Worm (Caenorhabditis elegans) whole organism, early embryonic: ENCODE data around the gene T13H5.8.

Experiments
- B0310.2 ChIP-seq: sonication (generic microtip); optimal IDR thresholded peaks from 2 replicates; lab custom pipeline; 2016; ENCODE audit warnings: mild to moderate bottlenecking, missing genetic modification characterization, missing compliant biosample characterization
- F13C5.2 ChIP-seq: sonication (generic microtip); optimal IDR thresholded peaks from 2 replicates; lab custom pipeline; 2017; ENCODE audit warnings: mild to moderate bottlenecking, missing genetic modification characterization, inconsistent platforms, missing compliant biosample characterization
- aly-1 ChIP-seq: sonication (generic microtip); optimal IDR thresholded peaks from 2 replicates; lab custom pipeline; 2016; ENCODE audit warnings: missing genetic modification characterization, missing compliant biosample characterization
- ama-1 ChIP-seq: fragments of 150-350 bp; optimal IDR thresholded peaks from 2 replicates; lab custom pipeline; 2014
- ceh-13 ChIP-seq: fragments of 200-800 bp; sonication (Bioruptor generic); optimal IDR thresholded peaks from 2 replicates; lab custom pipeline; 2018; ENCODE audit warnings: mild to moderate bottlenecking, missing genetic modification characterization, missing compliant biosample characterization
- ceh-36 ChIP-seq: sonication (generic microtip); optimal IDR thresholded peaks from 2 replicates; lab custom pipeline; 2016; ENCODE audit warnings: missing genetic modification characterization, inconsistent platforms, missing compliant biosample characterization
- ets-7 ChIP-seq: sonication (generic microtip); optimal IDR thresholded peaks from 2 replicates; lab custom pipeline; 2016; ENCODE audit warnings: missing genotype, missing genetic modification characterization, missing compliant biosample characterization
- flt-1 ChIP-seq: fragments of 200-800 bp; sonication (Bioruptor generic); IDR thresholded peaks from 2 replicates; pipeline ENCODE4 v1.3.6; 2022; ENCODE audit warnings: missing genetic modification characterization, missing compliant biosample characterization
- hmbx-1 ChIP-seq: sonication (generic microtip); optimal IDR thresholded peaks from 2 replicates; lab custom pipeline; 2016; ENCODE audit warnings: mild to moderate bottlenecking, missing genetic modification characterization, missing compliant biosample characterization
- hmg-4 ChIP-seq: fragments of 200-800 bp; sonication (Bioruptor generic); optimal IDR thresholded peaks from 2 replicates; lab custom pipeline; 2018; ENCODE audit warnings: mild to moderate bottlenecking, missing genetic modification characterization, missing compliant biosample characterization
- hnd-1 ChIP-seq: sonication (generic microtip); optimal IDR thresholded peaks from 2 replicates; lab custom pipeline; 2016; ENCODE audit warnings: missing genetic modification characterization, missing compliant biosample characterization
- pes-1 ChIP-seq: fragments of 200-800 bp; sonication (Bioruptor generic); IDR thresholded peaks from 2 replicates; pipeline ENCODE4 v1.3.6; 2022; ENCODE audit warnings: missing genetic modification reagents, missing genetic modification characterization, missing compliant biosample characterization
- scrt-1 ChIP-seq: fragments of 200-800 bp; sonication (Bioruptor generic); IDR thresholded peaks from 2 replicates; pipeline ENCODE4 v1.3.6; 2022; ENCODE audit warnings: missing genetic modification characterization, missing compliant biosample characterization
- sea-1 ChIP-seq: fragments of 200-800 bp; sonication (Bioruptor generic); conservative IDR thresholded peaks from 2 replicates; pipeline ENCODE4 v1.3.6; 2022; ENCODE audit warnings: missing genetic modification characterization, missing compliant biosample characterization
- tbx-11 ChIP-seq: fragments of 200-800 bp; sonication (Bioruptor generic); IDR thresholded peaks from 2 replicates; pipeline ENCODE4 v1.3.6; 2022; ENCODE audit warnings: missing genetic modification characterization, missing compliant biosample characterization
- tbx-37 ChIP-seq: fragments of 200-800 bp; sonication (Bioruptor generic); conservative IDR thresholded peaks from 2 replicates; pipeline ENCODE4 v1.3.6; 2022; ENCODE audit warnings: missing genetic modification reagents, missing genetic modification characterization, missing compliant biosample characterization
- tra-4 ChIP-seq: sonication (generic microtip); optimal IDR thresholded peaks from 2 replicates; lab custom pipeline; 2017; ENCODE audit warnings: missing genetic modification characterization, missing compliant biosample characterization

The T13H5.8 gene

DNA sequence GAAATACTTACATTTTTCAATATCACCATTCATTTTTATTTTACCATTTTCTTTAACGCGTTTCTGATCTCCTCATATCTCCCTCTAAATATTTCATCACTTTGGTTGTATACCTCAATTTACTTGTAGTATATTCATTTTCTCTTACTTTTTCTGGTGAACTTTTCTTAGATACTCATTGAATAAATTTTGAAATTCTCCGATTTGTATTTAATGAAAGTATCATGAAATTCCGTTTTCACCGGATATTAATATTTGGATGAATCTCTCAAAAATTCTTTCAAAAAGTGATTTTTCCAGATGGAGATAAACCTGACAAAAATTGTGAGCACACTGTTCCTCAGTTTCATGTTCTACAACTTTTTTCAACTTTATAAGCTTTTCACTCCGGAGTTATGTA, at the start of gene T13H5.8:
Gene T13H5.8, plus strand, starts transcription at position 301 of the 400 bp plus-strand sequence.
- TF ChIP-seq aly-1 (tag; lab: Kevin White, UChicago) (no peak), ceh-13 (GFP tag; lab: Kevin White, UChicago) (no peak), pes-1 (GFP tag; lab: Robert Waterston, UW) (no peak), sea-1 (GFP tag; lab: Robert Waterston, UW) (no peak), scrt-1 (no peak), flt-1 (GFP tag; lab: Robert Waterston, UW) (no peak), hmbx-1 (tag; lab: Kevin White, UChicago) (no peak), tbx-37 (GFP tag; lab: Robert Waterston, UW) (no peak), tra-4 (tag; lab: Kevin White, UChicago) (no peak), ceh-36 (tag; lab: Kevin White, UChicago) (no peak), ets-7 (tag; lab: Kevin White, UChicago) (no peak)

DNA sequence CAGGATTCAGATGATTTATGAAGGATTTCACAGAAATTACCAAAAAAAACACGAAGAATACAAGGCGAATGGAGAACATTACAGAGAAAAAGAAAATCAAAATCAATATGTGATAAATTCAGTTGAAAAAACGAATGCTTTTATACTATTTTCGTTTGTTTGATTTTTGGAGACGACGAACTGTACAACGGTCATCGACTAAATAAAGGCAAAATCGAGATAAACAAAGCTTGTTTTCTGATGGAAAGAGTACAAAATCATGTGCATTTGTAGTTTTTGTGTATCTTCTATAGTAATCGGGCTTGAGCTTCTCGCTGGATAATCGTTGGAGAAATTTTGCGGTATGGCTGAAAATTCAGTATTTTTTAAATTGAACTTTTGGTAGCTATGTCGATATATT, 47.2 kb upstream of the T13H5.8 start, which contains the start of gene M05D6.8:
Gene M05D6.8, minus strand, starts transcription at position 101 of the 400 bp plus-strand sequence.
- TF ChIP-seq flt-1 (GFP tag; lab: Robert Waterston, UW) (no peak), ceh-13 (GFP tag; lab: Kevin White, UChicago) (no peak), hmbx-1 (tag; lab: Kevin White, UChicago) (no peak), sea-1 (GFP tag; lab: Robert Waterston, UW) (no peak), tbx-37 (GFP tag; lab: Robert Waterston, UW) (no peak), scrt-1 (no peak), F13C5.2 (tag; lab: Kevin White, UChicago) (no peak), ama-1 (lab: Kevin White, UChicago) (no peak), ceh-36 (tag; lab: Kevin White, UChicago) (no peak)

DNA sequence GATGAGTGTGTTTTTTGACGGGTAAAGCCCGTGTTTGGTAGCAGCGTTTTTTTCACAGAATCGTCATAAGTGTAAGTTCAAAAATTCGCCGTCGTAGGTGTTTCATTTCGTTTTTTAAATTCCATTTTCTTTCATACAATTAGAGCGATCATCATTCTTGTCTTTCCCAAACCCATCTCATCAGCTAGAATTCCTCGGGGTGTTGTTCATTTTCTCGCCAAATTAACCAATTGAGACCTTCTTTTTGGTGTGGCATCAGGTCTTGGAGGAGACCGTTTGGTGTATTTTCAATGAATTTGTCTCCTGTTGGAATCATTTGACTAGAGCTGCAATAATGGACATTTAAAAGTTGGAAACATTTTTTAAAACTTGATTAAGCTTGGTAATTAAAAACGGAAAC, 45.4 kb upstream of the T13H5.8 start:
- TF ChIP-seq ama-1 (lab: Kevin White, UChicago) (no peak), sea-1 (GFP tag; lab: Robert Waterston, UW) (no peak), tra-4 (tag; lab: Kevin White, UChicago) (no peak), pes-1 (GFP tag; lab: Robert Waterston, UW) (no peak), flt-1 (GFP tag; lab: Robert Waterston, UW) (no peak), ceh-36 (tag; lab: Kevin White, UChicago) (no peak), scrt-1 (no peak), F13C5.2 (tag; lab: Kevin White, UChicago) (no peak), tbx-11 (GFP tag; lab: Robert Waterston, UW) (no peak)

DNA sequence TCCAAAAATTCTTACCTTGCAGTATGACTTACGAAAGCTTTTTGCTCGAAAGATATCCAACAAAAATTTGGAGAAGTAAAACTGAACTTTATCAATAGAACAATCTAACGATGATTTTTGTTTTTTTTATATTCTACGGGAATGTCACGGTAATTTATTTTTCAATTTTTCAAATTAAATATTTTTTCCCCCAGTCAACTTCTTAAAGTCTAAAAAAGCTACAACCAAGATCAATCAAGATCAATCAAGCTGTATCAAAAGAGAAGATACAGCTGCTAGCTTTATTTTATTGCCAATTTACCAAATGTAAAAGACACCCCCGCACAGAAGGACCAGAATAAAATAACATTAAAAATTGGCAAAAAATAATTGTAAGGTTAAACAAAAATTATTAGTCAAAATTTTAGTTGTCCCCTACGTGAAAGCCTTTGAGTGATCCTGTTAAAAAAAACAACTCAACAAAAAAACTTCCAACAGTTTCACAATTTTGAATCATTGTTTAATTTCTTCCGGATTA, 42.9 kb upstream of the T13H5.8 start, which contains the start of the genes M05D6.1 and M05D6.3:
Gene M05D6.1, minus strand, starts transcription at position 101 of the 517 bp plus-strand sequence.
Gene M05D6.3, plus strand, starts transcription at position 467 of the 517 bp plus-strand sequence.
- TF ChIP-seq hnd-1 (tag; lab: Kevin White, UChicago) (no peak), tbx-37 (GFP tag; lab: Robert Waterston, UW) (no peak), flt-1 (GFP tag; lab: Robert Waterston, UW) (no peak), tra-4 (tag; lab: Kevin White, UChicago) (no peak), scrt-1 (no peak), aly-1 (tag; lab: Kevin White, UChicago) (no peak), B0310.2 (tag; lab: Kevin White, UChicago) (no peak), ceh-36 (tag; lab: Kevin White, UChicago) (no peak), ceh-13 (GFP tag; lab: Kevin White, UChicago) (no peak), ama-1 (lab: Kevin White, UChicago) (no peak), tbx-11 (GFP tag; lab: Robert Waterston, UW) (no peak), ets-7 (tag; lab: Kevin White, UChicago) (no peak), hmg-4 (GFP tag; lab: Kevin White, UChicago) (no peak)

DNA sequence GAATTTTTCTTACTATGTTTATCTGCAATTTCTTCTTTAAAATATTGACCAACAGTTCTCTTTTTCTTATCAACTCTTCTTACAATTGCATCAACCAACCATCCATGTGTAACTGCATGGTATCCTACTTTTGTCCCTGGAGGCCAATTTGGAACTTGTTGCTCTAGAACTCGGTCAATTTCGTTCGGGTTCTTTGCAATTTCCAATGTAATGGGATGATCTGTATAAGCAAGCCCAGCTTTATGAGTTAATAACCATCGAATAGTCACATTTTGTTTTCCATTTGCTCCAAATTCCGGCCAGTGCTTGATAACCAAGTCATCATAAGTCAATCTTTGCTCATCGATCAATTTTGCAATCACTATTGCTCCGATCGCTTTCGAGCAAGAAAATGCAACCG, 39.0 kb upstream of the T13H5.8 start:
- no peak for TF ChIP-seq tra-4 (tag; lab: Kevin White, UChicago)
- TF ChIP-seq ceh-13 (GFP tag; lab: Kevin White, UChicago) = no peak
- no peak for TF ChIP-seq B0310.2 (tag; lab: Kevin White, UChicago)
- TF ChIP-seq aly-1 (tag; lab: Kevin White, UChicago) = no peak

DNA sequence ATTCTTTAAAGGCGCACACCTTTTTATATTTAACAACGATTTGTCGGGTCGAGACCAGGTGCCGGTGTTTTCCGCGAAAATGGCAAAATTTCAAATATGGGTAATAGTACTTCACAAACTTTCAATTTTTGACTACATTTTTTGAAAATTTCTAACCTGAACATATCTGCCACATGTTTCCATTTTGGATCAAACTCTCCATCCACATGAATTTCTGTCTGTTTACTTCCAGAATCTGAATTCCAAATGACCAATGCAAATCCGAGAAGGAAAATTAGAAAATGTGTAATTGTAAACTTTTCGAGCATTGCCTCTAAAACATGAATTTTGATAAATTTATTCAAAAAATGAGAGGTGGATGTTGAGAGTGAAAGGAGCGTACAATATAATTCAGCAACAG, 38.1 kb upstream of the T13H5.8 start, which contains the start of gene lact-4:
Gene lact-4, minus strand, starts transcription at position 313 of the 400 bp plus-strand sequence.
- TF ChIP-seq ets-7 (tag; lab: Kevin White, UChicago) = no peak

DNA sequence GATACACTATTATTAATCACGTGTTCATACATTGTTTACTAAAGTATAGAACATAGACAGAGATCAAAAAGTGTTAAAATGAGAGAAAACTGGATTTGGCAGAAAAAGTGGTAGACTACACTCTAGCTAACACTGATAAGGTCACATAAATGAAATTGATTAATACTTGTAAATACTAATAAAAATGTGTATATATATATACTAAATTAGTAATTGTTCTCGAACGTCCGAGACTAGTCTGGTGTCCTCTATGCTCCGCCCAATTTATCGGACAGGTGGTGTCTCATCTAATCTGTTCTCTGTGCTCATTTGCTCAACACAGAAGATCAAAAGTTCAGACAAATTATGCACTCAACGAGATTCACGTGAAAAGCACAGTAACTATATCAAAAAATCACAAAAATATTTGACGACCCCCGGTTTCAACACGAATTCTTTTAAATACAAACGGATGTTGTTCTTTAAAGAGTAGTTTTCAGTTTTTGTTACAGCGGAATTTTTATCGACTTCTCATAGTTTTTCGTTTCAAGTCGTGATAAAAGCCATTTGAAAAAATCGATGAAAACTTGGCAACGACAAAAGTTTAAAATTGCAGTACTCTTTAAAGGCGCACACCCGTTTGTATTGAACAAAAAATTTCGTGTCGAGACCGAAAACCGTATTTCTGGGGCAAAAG, 37.1 kb upstream of the T13H5.8 start:
- TF ChIP-seq aly-1 (tag; lab: Kevin White, UChicago) = no peak

DNA sequence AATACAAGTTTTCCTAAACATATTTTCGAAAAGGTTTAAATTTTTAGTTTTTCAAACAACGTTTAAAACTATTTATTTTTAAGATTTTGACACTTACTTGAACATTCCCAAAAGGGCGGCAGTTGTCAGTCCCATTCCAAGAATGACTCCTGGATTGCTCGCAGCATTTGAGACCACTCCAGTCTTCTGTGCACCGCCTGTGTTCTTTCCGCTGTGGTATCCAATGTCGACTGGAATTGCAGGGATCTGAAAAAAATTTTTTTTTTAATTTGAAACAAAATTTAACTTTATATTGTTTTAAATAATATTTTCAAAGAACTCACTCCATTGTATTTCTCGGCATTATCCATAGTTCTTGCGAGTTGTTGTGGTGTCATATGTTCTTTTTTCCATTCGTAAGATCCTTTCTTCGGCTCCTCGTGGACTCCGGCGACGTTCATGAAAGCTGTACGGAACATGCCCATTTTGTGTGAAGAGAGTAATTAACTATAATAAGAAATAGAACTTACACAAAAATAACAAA, 36.5 kb upstream of the T13H5.8 start, which contains the start of gene M05D6.5:
Gene M05D6.5, minus strand, starts transcription at position 473 of the 523 bp plus-strand sequence.
- no peak for TF ChIP-seq tbx-11 (GFP tag; lab: Robert Waterston, UW)
- no peak for TF ChIP-seq flt-1 (GFP tag; lab: Robert Waterston, UW)
- TF ChIP-seq ets-7 (tag; lab: Kevin White, UChicago) = no peak
- TF ChIP-seq tbx-37 (GFP tag; lab: Robert Waterston, UW) = no peak
- no peak for TF ChIP-seq scrt-1
- no peak for TF ChIP-seq ama-1 (lab: Kevin White, UChicago)
